Worm (Caenorhabditis elegans): Measurements from ENCODE around the gene R13D11.1.

- TF ChIP-seq him-1 (tag; optimal IDR thresholded peaks at IDR 0.05), result no peak
- no peak for TF ChIP-seq W03F9.2 (tag; optimal IDR thresholded peaks at IDR 0.05)
- TF ChIP-seq dao-5 (tag; optimal IDR thresholded peaks at IDR 0.05), result no peak
These were observed 15.7 kb upstream of the R13D11.1 start for ce11 chrV:801555-802060.

All from whole organism, L4/young adult.